Worm (Caenorhabditis elegans) whole organism, L4/young adult: ENCODE measurements around the gene mrpl-45.

Experiments used
- W03F9.2 ChIP-seq: fragments of 150-350 bp; optimal IDR thresholded peaks from 2 replicates; lab custom pipeline; 2014; ENCODE audit warnings: missing biosample characterization, missing genetic modification characterization
- him-1 ChIP-seq: sonication (generic microtip); optimal IDR thresholded peaks from 2 replicates; lab custom pipeline; 2016; ENCODE audit warnings: missing genotype, missing genetic modification reagents, missing genetic modification characterization, missing compliant biosample characterization

DNA sequence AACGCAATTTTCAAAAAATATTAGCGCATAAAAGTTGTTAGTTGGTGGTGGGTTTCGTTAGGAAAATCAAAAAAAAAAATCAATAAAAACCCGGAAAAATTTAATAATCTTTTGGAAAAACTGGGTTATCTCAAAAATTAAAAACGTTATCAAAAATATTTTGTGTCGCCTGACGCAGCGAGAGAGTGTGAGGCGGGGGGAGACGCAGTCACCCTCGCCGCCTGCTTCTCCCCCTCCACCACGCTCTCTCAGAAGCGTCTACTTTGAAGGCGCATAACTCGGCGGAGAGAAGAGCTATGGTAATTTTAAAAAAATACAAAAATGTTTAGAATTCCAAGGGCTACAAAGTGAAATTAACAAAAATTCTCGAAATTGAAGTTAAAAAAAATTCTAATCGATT, 23.3 kb upstream of the mrpl-45 start:
- TF ChIP-seq him-1 (no peak), W03F9.2 (no peak)
